Fruit fly (Drosophila melanogaster): Measurements from ENCODE around the gene Cpr65Ax2.

Cpr65Ax2 gene

DNA sequence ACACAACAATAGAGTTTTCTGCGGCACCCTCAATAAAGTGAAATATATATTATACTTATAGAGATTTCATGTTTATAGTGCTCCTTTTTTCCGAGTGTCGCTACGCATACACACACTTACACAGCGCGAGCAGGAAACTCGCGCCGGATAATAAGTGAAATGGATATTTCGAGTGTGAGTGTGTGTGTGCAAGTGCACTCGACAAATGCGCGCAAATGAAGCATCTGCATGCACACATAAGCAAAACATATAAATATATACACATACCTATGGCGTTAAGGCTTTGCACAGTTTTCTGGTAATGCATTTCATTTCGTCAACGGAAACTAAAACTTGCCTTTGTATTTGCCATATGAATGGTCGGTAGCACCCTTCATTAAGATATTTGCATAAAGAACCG, 35.2 kb downstream of the Cpr65Ax2 start:
- TF ChIP-seq CG8159 (tag; optimal IDR thresholded peaks at IDR 0.05) (no peak), CG8301 (tag; optimal IDR thresholded peaks at IDR 0.05) (no peak), Ets98B (GFP tag; IDR thresholded peaks at IDR 0.05) (no peak), Pif1B (GFP tag; optimal IDR thresholded peaks at IDR 0.05) (no peak), CG10348 (GFP tag; IDR thresholded peaks at IDR 0.05) (no peak), CG9948 (tag; optimal IDR thresholded peaks at IDR 0.05) (no peak), fd96Ca (GFP tag; IDR thresholded peaks at IDR 0.05) (no peak), CG13204 (GFP tag; optimal IDR thresholded peaks at IDR 0.05) (no peak), CG17806 (tag; optimal IDR thresholded peaks at IDR 0.05) (no peak), Snoo (tag; optimal IDR thresholded peaks at IDR 0.05) (no peak), Pif1A (GFP tag; optimal IDR thresholded peaks at IDR 0.05) (no peak), D1 (tag; optimal IDR thresholded peaks at IDR 0.05) (no peak), rn (GFP tag; IDR thresholded peaks at IDR 0.05) (no peak), CG14655 (GFP tag; optimal IDR thresholded peaks at IDR 0.05) (no peak), gl (tag; optimal IDR thresholded peaks at IDR 0.05) (no peak), CG12605 (GFP tag; IDR thresholded peaks at IDR 0.05) (no peak)

DNA sequence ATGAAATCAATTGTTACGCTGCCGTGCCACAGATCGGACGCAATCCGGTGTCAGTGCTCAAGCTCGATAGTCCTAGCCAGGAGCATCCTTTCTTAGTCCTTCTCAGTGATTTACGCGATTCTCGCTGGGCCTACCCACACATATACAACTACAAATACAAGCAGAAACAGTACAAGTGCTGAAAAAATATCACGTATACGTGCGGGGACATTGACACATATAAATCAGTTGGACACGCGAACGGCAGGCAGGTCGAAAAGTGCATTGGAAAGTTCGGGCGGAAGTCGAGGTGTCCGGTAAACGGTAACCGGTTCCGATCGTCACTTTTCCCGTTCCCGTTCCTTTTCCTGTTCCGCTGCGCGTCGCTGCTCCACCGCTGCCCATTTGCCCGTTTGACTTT, 39.2 kb downstream of the Cpr65Ax2 start:
- TF ChIP-seq Pif1A (GFP tag; optimal IDR thresholded peaks at IDR 0.05) (no peak), Pif1B (GFP tag; optimal IDR thresholded peaks at IDR 0.05) (no peak), CG15710 (tag; optimal IDR thresholded peaks at IDR 0.05) (no peak), CG4496 (GFP tag; IDR thresholded peaks at IDR 0.05) (no peak), CG9948 (tag; optimal IDR thresholded peaks at IDR 0.05) (no peak), fd96Ca (GFP tag; IDR thresholded peaks at IDR 0.05) (no peak)

DNA sequence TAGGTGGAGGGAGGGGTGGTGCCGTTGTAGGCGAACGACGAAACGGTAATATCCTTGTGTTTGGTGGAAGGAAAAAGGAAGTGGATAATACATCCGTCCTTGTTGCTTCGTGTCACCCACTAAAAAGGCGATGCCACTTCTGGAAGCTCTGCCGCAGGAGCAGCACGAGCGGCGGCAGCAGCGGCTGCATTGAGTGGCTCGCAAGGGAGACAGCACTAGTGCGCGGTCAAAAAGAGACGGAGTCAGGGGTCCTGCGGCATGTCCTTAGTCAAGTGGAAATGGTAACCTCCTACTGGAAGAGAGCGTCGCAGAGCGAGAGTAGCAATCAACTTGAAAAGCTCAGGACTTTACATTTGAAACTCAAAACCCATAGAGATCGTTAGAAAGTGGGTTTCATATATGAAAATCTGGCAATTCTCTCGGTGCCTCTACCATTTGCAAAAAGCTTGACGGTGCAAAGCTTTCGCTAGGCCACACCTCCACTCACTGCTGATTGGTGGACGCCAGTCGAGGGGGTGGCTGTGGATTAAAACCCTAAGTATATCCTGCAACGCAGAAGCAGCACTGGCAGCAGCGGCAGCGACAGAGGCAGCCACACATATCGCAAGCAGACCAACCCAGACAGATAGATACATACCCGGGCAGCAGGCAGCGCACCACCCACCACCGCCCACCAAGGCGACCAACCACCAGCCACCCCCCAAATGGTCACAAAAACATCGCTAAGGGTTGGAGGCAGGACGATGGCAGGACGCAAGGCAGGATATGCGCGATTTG, 39.8 kb downstream of the Cpr65Ax2 start:
- TF ChIP-seq Pif1A (GFP tag; optimal IDR thresholded peaks at IDR 0.05): no peak
- no peak for TF ChIP-seq CG17806 (tag; optimal IDR thresholded peaks at IDR 0.05)
- TF ChIP-seq CG32121 (GFP tag; IDR thresholded peaks at IDR 0.05): no peak
- TF ChIP-seq CG9948 (tag; optimal IDR thresholded peaks at IDR 0.05): no peak
- no peak for TF ChIP-seq CG12605 (GFP tag; IDR thresholded peaks at IDR 0.05)
- no peak for TF ChIP-seq CG15710 (tag; optimal IDR thresholded peaks at IDR 0.05)

DNA sequence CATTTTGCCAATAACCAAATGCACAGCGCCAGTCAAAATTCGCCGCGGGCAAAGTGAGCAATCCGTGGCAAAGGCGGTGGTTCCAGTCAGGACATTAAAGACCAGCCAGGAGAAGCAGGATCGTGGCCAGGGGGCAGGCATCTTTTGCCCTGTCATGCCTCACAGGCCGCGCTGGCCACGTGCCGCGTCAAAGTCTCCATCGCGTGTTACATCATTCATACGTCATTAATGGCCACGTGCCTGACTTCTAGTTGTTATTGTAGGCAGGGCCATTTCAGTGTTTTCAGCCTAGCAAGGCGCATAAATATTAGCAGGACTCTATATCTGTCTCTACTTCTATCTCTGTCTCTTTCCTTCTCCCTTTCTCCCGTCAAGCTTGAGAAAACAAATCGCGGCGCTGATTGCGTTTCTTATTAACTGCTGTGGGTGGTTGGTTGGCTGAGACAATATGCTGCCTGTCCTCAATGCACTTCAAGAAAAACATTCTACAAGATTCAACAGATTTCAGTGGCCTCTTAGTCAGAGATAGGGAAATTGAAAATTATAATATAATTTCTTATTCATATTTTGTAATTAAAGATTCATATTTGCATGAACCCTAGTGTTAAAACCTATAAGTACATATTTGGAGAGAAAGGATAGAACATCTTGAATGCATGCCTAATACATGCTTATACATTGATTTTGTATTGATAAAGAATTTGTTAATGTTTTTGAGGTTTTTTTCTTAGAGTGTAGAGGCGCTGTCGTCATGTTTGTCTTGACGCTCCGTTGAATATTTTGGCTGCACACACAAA, 42.2 kb downstream of the Cpr65Ax2 start:
- TF ChIP-seq CG9948 (tag; optimal IDR thresholded peaks at IDR 0.05) (no peak), CG13204 (GFP tag; optimal IDR thresholded peaks at IDR 0.05) (no peak), fd96Ca (GFP tag; IDR thresholded peaks at IDR 0.05) (no peak), CG34367 (tag; optimal IDR thresholded peaks at IDR 0.05) (no peak), CG14655 (GFP tag; optimal IDR thresholded peaks at IDR 0.05) (no peak), Pif1A (GFP tag; optimal IDR thresholded peaks at IDR 0.05) (no peak), CG4496 (GFP tag; IDR thresholded peaks at IDR 0.05) (no peak), gl (tag; optimal IDR thresholded peaks at IDR 0.05) (no peak), CG8301 (tag; optimal IDR thresholded peaks at IDR 0.05) (no peak), CG8159 (tag; optimal IDR thresholded peaks at IDR 0.05) (no peak), Snoo (tag; optimal IDR thresholded peaks at IDR 0.05) (no peak), EcR (GFP tag; optimal IDR thresholded peaks at IDR 0.05) (no peak), CG15710 (tag; optimal IDR thresholded peaks at IDR 0.05) (no peak)

DNA sequence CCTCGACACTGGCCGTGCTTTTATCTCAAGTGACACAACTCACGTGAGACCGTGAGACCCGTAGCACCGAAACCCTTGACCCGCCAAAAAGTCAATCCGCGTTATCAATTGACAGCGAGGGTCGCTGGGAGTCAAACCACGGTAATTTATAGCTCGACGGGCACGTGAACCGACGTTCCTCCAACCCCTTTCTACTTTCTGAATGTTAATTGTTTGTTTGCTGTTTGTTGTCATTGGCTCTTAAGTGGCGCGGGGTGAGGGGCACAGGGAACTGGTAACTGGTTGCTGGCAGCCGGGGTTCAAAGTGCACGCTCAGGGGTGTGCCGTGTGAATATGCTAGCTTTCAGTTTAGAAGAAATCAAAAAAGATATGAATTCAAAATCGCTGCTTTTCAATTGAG, 43.9 kb downstream of the Cpr65Ax2 start:
- TF ChIP-seq CG4496 (GFP tag; IDR thresholded peaks at IDR 0.05): no peak
- no peak for TF ChIP-seq rn (GFP tag; IDR thresholded peaks at IDR 0.05)
- no peak for TF ChIP-seq CG8301 (tag; optimal IDR thresholded peaks at IDR 0.05)
- no peak for TF ChIP-seq CG8159 (tag; optimal IDR thresholded peaks at IDR 0.05)

DNA sequence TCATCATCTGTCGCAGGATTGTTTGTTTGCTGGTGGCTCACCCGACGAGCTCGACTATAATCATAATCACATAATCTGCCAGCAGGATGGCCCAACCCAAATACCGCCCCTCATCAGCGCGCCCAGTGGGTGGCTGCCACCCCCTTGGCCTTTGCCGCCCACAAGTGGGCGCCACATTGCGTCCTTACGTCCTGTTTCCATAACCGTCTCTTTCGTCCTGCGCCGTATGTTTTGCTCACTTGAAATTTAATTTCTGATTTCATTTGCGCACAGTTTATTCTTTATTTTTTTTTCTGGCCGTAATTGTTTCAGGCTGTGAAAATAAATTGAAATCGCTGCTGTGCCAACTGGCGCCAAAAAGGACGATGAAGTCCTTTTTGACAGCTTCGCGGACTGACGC, 45.2 kb downstream of the Cpr65Ax2 start:
- TF ChIP-seq EcR (GFP tag; optimal IDR thresholded peaks at IDR 0.05) (no peak), Ets98B (GFP tag; IDR thresholded peaks at IDR 0.05) (no peak), CG13204 (GFP tag; optimal IDR thresholded peaks at IDR 0.05) (no peak), CG15710 (tag; optimal IDR thresholded peaks at IDR 0.05) (no peak), CG12605 (GFP tag; IDR thresholded peaks at IDR 0.05) (no peak), Pif1A (GFP tag; optimal IDR thresholded peaks at IDR 0.05) (no peak), rn (GFP tag; IDR thresholded peaks at IDR 0.05) (no peak), CG8301 (tag; optimal IDR thresholded peaks at IDR 0.05) (no peak), fd96Ca (GFP tag; IDR thresholded peaks at IDR 0.05) (no peak), Snoo (tag; optimal IDR thresholded peaks at IDR 0.05) (no peak), gl (tag; optimal IDR thresholded peaks at IDR 0.05) (no peak), CG32121 (GFP tag; IDR thresholded peaks at IDR 0.05) (no peak), D1 (tag; optimal IDR thresholded peaks at IDR 0.05) (no peak)
